Worm (Caenorhabditis elegans) whole organism, L2 larva: ENCODE data around the gene F21A3.11.
A peak's percentile ranks its signal among the peaks of the same experiment; 100 is the strongest.

ENCODE experiments used
- C34F6.9 ChIP-seq: fragments of 150-350 bp; optimal IDR thresholded peaks from 2 replicates; lab custom pipeline; 2014; ENCODE audit warnings: missing biosample characterization, missing genetic modification characterization
- F13H6.1 ChIP-seq: sonication (generic microtip); optimal IDR thresholded peaks from 2 replicates; lab custom pipeline; 2016; ENCODE audit warnings: missing genetic modification characterization, missing compliant biosample characterization
- R02D3.7 ChIP-seq: fragments of 150-350 bp; optimal IDR thresholded peaks from 2 replicates; lab custom pipeline; 2014; ENCODE audit warnings: missing biosample characterization, missing genetic modification characterization
- Y55F3AM.14 ChIP-seq: fragments of 200-800 bp; sonication (Bioruptor generic); optimal IDR thresholded peaks from 2 replicates; lab custom pipeline; 2018; ENCODE audit warnings: mild to moderate bottlenecking, missing genetic modification characterization, missing compliant biosample characterization
- ZK546.5 ChIP-seq: sonication (generic microtip); optimal IDR thresholded peaks from 2 replicates; lab custom pipeline; 2017; ENCODE audit warnings: missing biosample characterization, missing genetic modification characterization
- aly-2 ChIP-seq: fragments of 150-350 bp; optimal IDR thresholded peaks from 2 replicates; lab custom pipeline; 2014; ENCODE audit warnings: missing biosample characterization, missing genetic modification characterization
- ama-1 ChIP-seq: fragments of 150-350 bp; optimal IDR thresholded peaks from 2 replicates; lab custom pipeline; 2018; ENCODE audit warnings: inconsistent platforms
- blmp-1 ChIP-seq: sonication (generic microtip); optimal IDR thresholded peaks from 2 replicates; lab custom pipeline; 2017; ENCODE audit warnings: missing genetic modification characterization, mild to moderate bottlenecking, missing compliant biosample characterization, antibody characterized with exemption, moderate library complexity; ENCODE audit not compliant: insufficient read depth
- crh-2 ChIP-seq: sonication (generic microtip); optimal IDR thresholded peaks from 2 replicates; lab custom pipeline; 2017; ENCODE audit warnings: missing biosample characterization, missing genetic modification characterization
- dmd-4 ChIP-seq: sonication (generic microtip); optimal IDR thresholded peaks from 2 replicates; lab custom pipeline; 2017; ENCODE audit warnings: missing biosample characterization, missing genetic modification characterization
- egl-27 ChIP-seq: sonication (generic microtip); optimal IDR thresholded peaks from 3 replicates; lab custom pipeline; 2017; ENCODE audit warnings: missing biosample characterization, missing genetic modification reagents, missing genetic modification characterization
- elt-1 ChIP-seq: fragments of 150-350 bp; optimal IDR thresholded peaks from 2 replicates; lab custom pipeline; 2014; ENCODE audit warnings: missing biosample characterization, missing genetic modification characterization
- elt-3 ChIP-seq: sonication (generic microtip); optimal IDR thresholded peaks from 2 replicates; lab custom pipeline; 2017; ENCODE audit warnings: missing biosample characterization, missing genetic modification characterization
- fos-1 ChIP-seq: fragments of 150-350 bp; optimal IDR thresholded peaks from 2 replicates; lab custom pipeline; 2014; ENCODE audit warnings: missing biosample characterization, missing genetic modification characterization
- gmeb-1 ChIP-seq: fragments of 150-350 bp; optimal IDR thresholded peaks from 2 replicates; lab custom pipeline; 2014; ENCODE audit warnings: missing biosample characterization, missing genetic modification characterization
- lin-11 ChIP-seq: fragments of 150-350 bp; sonication (generic microtip); optimal IDR thresholded peaks from 2 replicates; lab custom pipeline; 2014; ENCODE audit warnings: missing biosample characterization, missing genetic modification characterization, inconsistent platforms, mixed read lengths
- lsy-2 ChIP-seq, 2 experiments: fragments of 150-350 bp in 1 of 2; sonication (generic microtip) in 1 of 2; optimal IDR thresholded peaks; 2 replicates each; lab custom pipeline; 2014 to 2017; ENCODE audit warnings: missing biosample characterization in 2 of 2, missing genetic modification characterization in 2 of 2
- mab-5 ChIP-seq: fragments of 150-350 bp; optimal IDR thresholded peaks from 2 replicates; lab custom pipeline; 2014; ENCODE audit warnings: missing biosample characterization, missing genetic modification characterization
- mbf-1 ChIP-seq: sonication (generic microtip); optimal IDR thresholded peaks from 2 replicates; lab custom pipeline; 2017; ENCODE audit warnings: missing biosample characterization, missing genetic modification characterization
- nhr-10 ChIP-seq: sonication (generic microtip); optimal IDR thresholded peaks from 2 replicates; lab custom pipeline; 2017; ENCODE audit warnings: missing biosample characterization, missing genetic modification characterization
- nhr-11 ChIP-seq: fragments of 150-350 bp; optimal IDR thresholded peaks from 2 replicates; lab custom pipeline; 2014; ENCODE audit warnings: missing biosample characterization, missing genetic modification characterization
- nhr-12 ChIP-seq: fragments of 150-350 bp; optimal IDR thresholded peaks from 2 replicates; lab custom pipeline; 2014; ENCODE audit warnings: missing biosample characterization, missing genetic modification characterization
- nhr-129 ChIP-seq: fragments of 150-350 bp; optimal IDR thresholded peaks from 2 replicates; lab custom pipeline; 2014; ENCODE audit warnings: missing biosample characterization, missing genetic modification characterization
- nhr-21 ChIP-seq: fragments of 150-350 bp; optimal IDR thresholded peaks from 2 replicates; lab custom pipeline; 2014; ENCODE audit warnings: missing biosample characterization, missing genetic modification characterization
- nhr-23 ChIP-seq: fragments of 150-350 bp; optimal IDR thresholded peaks from 2 replicates; lab custom pipeline; 2014; ENCODE audit warnings: missing biosample characterization, missing genetic modification reagents, missing genetic modification characterization
- nhr-237 ChIP-seq: fragments of 150-350 bp; optimal IDR thresholded peaks from 2 replicates; lab custom pipeline; 2014; ENCODE audit warnings: missing biosample characterization, missing genetic modification characterization
- nhr-25 ChIP-seq: fragments of 150-350 bp; sonication (generic microtip); optimal IDR thresholded peaks from 3 replicates; lab custom pipeline; 2014; ENCODE audit warnings: missing biosample characterization, missing genetic modification characterization
- nhr-77 ChIP-seq: fragments of 150-350 bp; optimal IDR thresholded peaks from 2 replicates; lab custom pipeline; 2014; ENCODE audit warnings: missing biosample characterization, missing genetic modification characterization
- peb-1 ChIP-seq: fragments of 150-350 bp; optimal IDR thresholded peaks from 2 replicates; lab custom pipeline; 2014; ENCODE audit warnings: missing biosample characterization, missing genetic modification characterization
- sma-3 ChIP-seq: sonication (generic microtip); optimal IDR thresholded peaks from 2 replicates; lab custom pipeline; 2016; ENCODE audit warnings: missing genetic modification reagents, missing genetic modification characterization, missing compliant biosample characterization
- sma-9 ChIP-seq, 2 experiments: fragments of 150-350 bp in 1 of 2; sonication (generic microtip) in 1 of 2; optimal IDR thresholded peaks; 2 replicates each; lab custom pipeline; 2014 to 2016; ENCODE audit warnings: missing genetic modification characterization in 2 of 2, mild to moderate bottlenecking in 1 of 2, missing biosample characterization in 1 of 2, missing compliant biosample characterization in 1 of 2, missing genetic modification reagents in 1 of 2, moderate library complexity in 1 of 2
- snpc-4 ChIP-seq: fragments of 150-350 bp; optimal IDR thresholded peaks from 2 replicates; lab custom pipeline; 2014; ENCODE audit warnings: missing biosample characterization, missing genetic modification characterization
- unc-55 ChIP-seq: fragments of 150-350 bp; sonication (generic microtip); optimal IDR thresholded peaks from 3 replicates; lab custom pipeline; 2014; ENCODE audit warnings: missing biosample characterization, missing genetic modification reagents, missing genetic modification characterization
- unc-62 ChIP-seq: fragments of 150-350 bp; optimal IDR thresholded peaks from 2 replicates; lab custom pipeline; 2014; ENCODE audit warnings: missing biosample characterization, missing genetic modification reagents, missing genetic modification characterization
- zag-1 ChIP-seq: fragments of 150-350 bp; optimal IDR thresholded peaks from 2 replicates; lab custom pipeline; 2014; ENCODE audit warnings: missing biosample characterization, missing genetic modification characterization
- ztf-1 ChIP-seq: fragments of 200-800 bp; sonication (Bioruptor generic); conservative IDR thresholded peaks from 2 replicates; pipeline ENCODE4 v1.3.6; 2022; ENCODE audit warnings: missing genetic modification characterization, missing compliant biosample characterization
- ztf-11 ChIP-seq: sonication (generic microtip); optimal IDR thresholded peaks from 2 replicates; lab custom pipeline; 2017; ENCODE audit warnings: missing biosample characterization, missing genetic modification characterization
- ztf-4 ChIP-seq: fragments of 150-350 bp; optimal IDR thresholded peaks from 2 replicates; lab custom pipeline; 2014; ENCODE audit warnings: missing biosample characterization, missing genetic modification characterization

Gene F21A3.11

ce11 chrV:15511613-15512216 lies 21.3 kb downstream of the F21A3.11 start, which contains the start of gene rpl-38 (continued):
- TF ChIP-seq blmp-1 (tag; lab: Kevin White, UChicago) = peak; percentile 58

ce11 chrV:15505068-15505467 lies 27.9 kb downstream of the F21A3.11 start:
- TF ChIP-seq nhr-11 (no peak), nhr-25 (tag; lab: Kevin White, UChicago) (no peak), ztf-11 (no peak), egl-27 (peak; percentile 4), sma-3 (GFP tag; lab: Kevin White, UChicago) (peak; percentile 48), ztf-1 (no peak), snpc-4 (tag; lab: Kevin White, UChicago) (peak; percentile 17), nhr-129 (tag; lab: Kevin White, UChicago) (peak; percentile 43), nhr-23 (tag; lab: Kevin White, UChicago) (no peak), lin-11 (tag; lab: Kevin White, UChicago) (peak; percentile 42), elt-3 (tag; lab: Kevin White, UChicago) (no peak), fos-1 (peak; percentile 54), nhr-237 (tag; lab: Kevin White, UChicago) (no peak), mbf-1 (no peak), ztf-4 (no peak), sma-9 (GFP tag; optimal IDR thresholded peaks at IDR 0.05; lab: Kevin White, UChicago) (peak; percentile 22), sma-9 (tag; optimal IDR thresholded peaks at IDR 0.05; lab: Kevin White, UChicago) (no peak), unc-62 (no peak), nhr-21 (tag; lab: Kevin White, UChicago) (no peak), R02D3.7 (tag; lab: Kevin White, UChicago) (no peak), lsy-2 (tag; optimal IDR thresholded peaks at IDR 0.05; lab: Kevin White, UChicago) (peak in 1 of 2 experiments; percentile 28), blmp-1 (tag; lab: Kevin White, UChicago) (no peak), gmeb-1 (tag; lab: Kevin White, UChicago) (no peak), C34F6.9 (tag; lab: Kevin White, UChicago) (no peak), peb-1 (no peak), F13H6.1 (tag; lab: Kevin White, UChicago) (peak; percentile 12), crh-2 (tag; lab: Kevin White, UChicago) (peak; percentile 84)

DNA sequence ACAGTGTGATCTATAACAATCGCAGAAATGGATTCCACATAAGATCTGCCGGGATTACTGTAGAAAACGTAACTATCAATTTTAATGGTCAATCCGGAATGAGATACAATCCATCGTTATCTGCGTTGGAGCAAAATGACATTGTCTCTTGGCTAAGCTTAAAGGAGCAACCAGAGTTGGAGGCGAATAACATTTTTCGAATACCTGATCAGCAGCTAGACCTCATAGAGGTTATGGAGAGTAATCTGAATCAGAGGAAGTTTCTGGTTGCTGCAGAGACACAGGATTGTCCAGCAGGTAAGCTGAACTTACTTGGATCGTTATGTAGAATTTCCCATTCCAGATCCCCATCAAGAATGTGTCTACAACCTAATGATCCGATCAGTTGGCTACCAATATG lies 29.4 kb downstream of the F21A3.11 start:
- TF ChIP-seq ztf-11 (no peak), C34F6.9 (tag; lab: Kevin White, UChicago) (no peak), sma-9 (GFP tag; optimal IDR thresholded peaks at IDR 0.05; lab: Kevin White, UChicago) (no peak), sma-9 (tag; optimal IDR thresholded peaks at IDR 0.05; lab: Kevin White, UChicago) (no peak), mbf-1 (no peak), zag-1 (tag; lab: Kevin White, UChicago) (no peak), nhr-77 (no peak), dmd-4 (tag; lab: Kevin White, UChicago) (no peak), elt-1 (tag; lab: Kevin White, UChicago) (no peak), ama-1 (lab: Kevin White, UChicago) (no peak), aly-2 (tag; lab: Kevin White, UChicago) (no peak), nhr-12 (tag; lab: Kevin White, UChicago) (no peak), ztf-4 (no peak), lin-11 (tag; lab: Kevin White, UChicago) (no peak)

- TF ChIP-seq ztf-1 (no peak), fos-1 (peak; percentile 36), nhr-237 (tag; lab: Kevin White, UChicago) (no peak), sma-9 (GFP tag; optimal IDR thresholded peaks at IDR 0.05; lab: Kevin White, UChicago) (peak; percentile 41), sma-9 (tag; optimal IDR thresholded peaks at IDR 0.05; lab: Kevin White, UChicago) (no peak)
Measured at ce11 chrV:15499099-15499498, 33.9 kb downstream of the F21A3.11 start.

ce11 chrV:15498434-15498833 lies 34.6 kb downstream of the F21A3.11 start, which contains the start of gene C06B8.7:
Gene C06B8.7 (plus strand): TSS chrV:15498734.
- TF ChIP-seq elt-3 (tag; lab: Kevin White, UChicago) (no peak), ZK546.5 (tag; lab: Kevin White, UChicago) (no peak), crh-2 (tag; lab: Kevin White, UChicago) (no peak), zag-1 (tag; lab: Kevin White, UChicago) (no peak), ztf-1 (no peak), nhr-25 (tag; lab: Kevin White, UChicago) (no peak), unc-62 (no peak), nhr-129 (tag; lab: Kevin White, UChicago) (no peak), ztf-4 (no peak), gmeb-1 (tag; lab: Kevin White, UChicago) (no peak), unc-55 (GFP tag; lab: Kevin White, UChicago) (no peak), nhr-10 (tag; lab: Kevin White, UChicago) (no peak), blmp-1 (tag; lab: Kevin White, UChicago) (no peak), C34F6.9 (tag; lab: Kevin White, UChicago) (no peak), fos-1 (no peak), Y55F3AM.14 (no peak), mab-5 (tag; lab: Kevin White, UChicago) (no peak)
